Comparison of ENCODE assay signal across 1 fruit fly cellular context in genomic region chrX:2071878-2072817, dm6.
TF ChIP-seq lines count a peak whose summit lies in the region.

Gene Rtca (plus strand): TSS chrX:2072413.

TF ChIP-seq in whole organism, embryonic, 481 proteins besides CTCF, POLR2A, EP300 and RAD21 (continued from another document and continues in another):
- TF ChIP-seq CG9817 (tag; optimal IDR thresholded peaks at IDR 0.05; lab: Kevin White, UChicago) (peak; percentile 54), btn (GFP tag; optimal IDR thresholded peaks at IDR 0.05; lab: Kevin White, UChicago) (no peak), CG8944 (GFP tag; optimal IDR thresholded peaks at IDR 0.05; lab: Kevin White, UChicago) (peak; percentile 59), ham (GFP tag; IDR thresholded peaks at IDR 0.05; lab: Robert Waterston, UW) (no peak), CG15479 (GFP tag; optimal IDR thresholded peaks at IDR 0.05; lab: Kevin White, UChicago) (peak; percentile 10), emc (GFP tag; optimal IDR thresholded peaks at IDR 0.05; lab: Kevin White, UChicago) (peak; percentile 15), ftz-f1 (GFP tag; optimal IDR thresholded peaks at IDR 0.05; lab: Kevin White, UChicago) (peak; percentile 69), CG6654 (GFP tag; optimal IDR thresholded peaks at IDR 0.05; lab: Kevin White, UChicago) (peak; percentile 43), CG2678 (tag; optimal IDR thresholded peaks at IDR 0.05; lab: Kevin White, UChicago) (peak; percentile 81), wek (GFP tag; optimal IDR thresholded peaks at IDR 0.05; lab: Kevin White, UChicago) (no peak), B-H2 (GFP tag; optimal IDR thresholded peaks at IDR 0.05; lab: Kevin White, UChicago) (no peak), lov (optimal IDR thresholded peaks at IDR 0.05; lab: Kevin White, UChicago) (no peak), lov (GFP tag; IDR thresholded peaks at IDR 0.05; lab: Robert Waterston, UW) (0 out of 3 replicates have a peak, but pooled peaks have one; percentile 26), CG10366 (GFP tag; IDR thresholded peaks at IDR 0.05; lab: Robert Waterston, UW) (peak; percentile 64), CG8089 (GFP tag; optimal IDR thresholded peaks at IDR 0.05; lab: Kevin White, UChicago) (peak; percentile 11), CG17612 (GFP tag; IDR thresholded peaks at IDR 0.05; lab: Robert Waterston, UW) (no peak), Fer3 (tag; optimal IDR thresholded peaks at IDR 0.05; lab: Kevin White, UChicago) (peak; percentile 62), zfh1 (GFP tag; IDR thresholded peaks at IDR 0.05; lab: Robert Waterston, UW) (peak; percentile 41; the same call in 1 of the 3 replicates), Dfd (GFP tag; optimal IDR thresholded peaks at IDR 0.05; lab: Kevin White, UChicago) (no peak), shn (GFP tag; optimal IDR thresholded peaks at IDR 0.05; lab: Kevin White, UChicago) (peak; percentile 55), NfI (GFP tag; optimal IDR thresholded peaks at IDR 0.05; lab: Kevin White, UChicago) (peak; percentile 77), CG13287 (GFP tag; IDR thresholded peaks at IDR 0.05; lab: Robert Waterston, UW; ENCODE audit: partially characterized antibody) (0 out of 2 replicates have a peak, but pooled peaks have one; percentile 13), Side (GFP tag; optimal IDR thresholded peaks at IDR 0.05; lab: Kevin White, UChicago) (peak; percentile 72), Dip3 (GFP tag; optimal IDR thresholded peaks at IDR 0.05; lab: Kevin White, UChicago) (peak; percentile 18), CHES-1-like (GFP tag; optimal IDR thresholded peaks at IDR 0.05; lab: Kevin White, UChicago) (peak; percentile 43), E2f1 (GFP tag; IDR thresholded peaks at IDR 0.05; lab: Robert Waterston, UW) (peak; percentile 72), Hsf (GFP tag; optimal IDR thresholded peaks at IDR 0.05; lab: Kevin White, UChicago) (peak; percentile 71), zf30C (GFP tag; optimal IDR thresholded peaks at IDR 0.05; lab: Kevin White, UChicago) (no peak), Blimp-1 (GFP tag; optimal IDR thresholded peaks at IDR 0.05; lab: Kevin White, UChicago) (peak; percentile 54), Sry-β (GFP tag; optimal IDR thresholded peaks at IDR 0.05; lab: Kevin White, UChicago) (no peak), CG9437 (GFP tag; optimal IDR thresholded peaks at IDR 0.05; lab: Kevin White, UChicago) (peak; percentile 21), CG6254 (GFP tag; optimal IDR thresholded peaks at IDR 0.05; lab: Kevin White, UChicago) (peak; percentile 40), Max (GFP tag; optimal IDR thresholded peaks at IDR 0.05; lab: Kevin White, UChicago) (peak; percentile 58), croc (GFP tag; conservative IDR thresholded peaks at IDR 0.05; lab: Robert Waterston, UW) (0 out of 3 replicates have a peak, but pooled peaks have one; percentile 18), CG11398 (GFP tag; optimal IDR thresholded peaks at IDR 0.05; lab: Kevin White, UChicago) (no peak), CG1832 (GFP tag; optimal IDR thresholded peaks at IDR 0.05; lab: Kevin White, UChicago) (no peak), ato (GFP tag; IDR thresholded peaks at IDR 0.05; lab: Robert Waterston, UW; ENCODE audit: partially characterized antibody) (no peak), nmo (GFP tag; optimal IDR thresholded peaks at IDR 0.05; lab: Kevin White, UChicago) (peak; percentile 69), amos (GFP tag; IDR thresholded peaks at IDR 0.05; lab: Robert Waterston, UW; ENCODE audit: partially characterized antibody) (peak; percentile 23; the same call in 1 of the 2 replicates), eyg (GFP tag; optimal IDR thresholded peaks at IDR 0.05; lab: Kevin White, UChicago) (peak; percentile 20), Usf (GFP tag; optimal IDR thresholded peaks at IDR 0.05; lab: Kevin White, UChicago) (peak; percentile 18), Elba2 (GFP tag; optimal IDR thresholded peaks at IDR 0.05; lab: Kevin White, UChicago) (no peak), CG1603 (tag; optimal IDR thresholded peaks at IDR 0.05; lab: Kevin White, UChicago) (peak; percentile 68), CG3163 (GFP tag; optimal IDR thresholded peaks at IDR 0.05; lab: Kevin White, UChicago) (peak; percentile 55), br (optimal IDR thresholded peaks at IDR 0.05; lab: Kevin White, UChicago) (no peak), CG32532 (GFP tag; IDR thresholded peaks at IDR 0.05; lab: Robert Waterston, UW) (peak; percentile 68; the same call in 1 of the 2 replicates), CG33557 (GFP tag; optimal IDR thresholded peaks at IDR 0.05; lab: Kevin White, UChicago) (no peak), kay (GFP tag; optimal IDR thresholded peaks at IDR 0.05; lab: Kevin White, UChicago) (peak; percentile 20), CG11085 (GFP tag; IDR thresholded peaks at IDR 0.05; lab: Robert Waterston, UW) (no peak), crol (GFP tag; IDR thresholded peaks at IDR 0.05; lab: Robert Waterston, UW) (no peak), CG13123 (GFP tag; optimal IDR thresholded peaks at IDR 0.05; lab: Kevin White, UChicago) (peak; percentile 3), BtbVII (GFP tag; optimal IDR thresholded peaks at IDR 0.05; lab: Kevin White, UChicago) (peak; percentile 72), stwl (tag; optimal IDR thresholded peaks at IDR 0.05; lab: Kevin White, UChicago) (no peak), Doc2 (GFP tag; IDR thresholded peaks at IDR 0.05; lab: Robert Waterston, UW) (no peak), CG1233 (GFP tag; optimal IDR thresholded peaks at IDR 0.05; lab: Kevin White, UChicago) (peak; percentile 51), sna (GFP tag; IDR thresholded peaks at IDR 0.05; lab: Robert Waterston, UW; ENCODE audit: partially characterized antibody) (no peak), ranshi (GFP tag; IDR thresholded peaks at IDR 0.05; lab: Robert Waterston, UW) (peak; percentile 60), CG18262 (tag; optimal IDR thresholded peaks at IDR 0.05; lab: Kevin White, UChicago) (peak; percentile 60), H15 (GFP tag; IDR thresholded peaks at IDR 0.05; lab: Robert Waterston, UW) (peak; percentile 44; the same call in 1 of the 3 replicates), CG9215 (GFP tag; IDR thresholded peaks at IDR 0.05; lab: Robert Waterston, UW) (peak; percentile 62), CG30020 (tag; optimal IDR thresholded peaks at IDR 0.05; lab: Kevin White, UChicago) (no peak), cato (GFP tag; optimal IDR thresholded peaks at IDR 0.05; lab: Kevin White, UChicago; ENCODE audit: borderline replicate concordance) (no peak), Drgx (GFP tag; IDR thresholded peaks at IDR 0.05; lab: Robert Waterston, UW) (peak; percentile 89), CG13424 (tag; optimal IDR thresholded peaks at IDR 0.05; lab: Kevin White, UChicago) (peak; percentile 71), inv (GFP tag; IDR thresholded peaks at IDR 0.05; lab: Robert Waterston, UW; ENCODE audit: partially characterized antibody) (no peak), CG3281 (GFP tag; optimal IDR thresholded peaks at IDR 0.05; lab: Kevin White, UChicago) (peak; percentile 78), Hr51 (GFP tag; optimal IDR thresholded peaks at IDR 0.05; lab: Kevin White, UChicago) (peak; percentile 35 to 76), CG12744 (GFP tag; optimal IDR thresholded peaks at IDR 0.05; lab: Kevin White, UChicago) (peak; percentile 37), grn (GFP tag; optimal IDR thresholded peaks at IDR 0.05; lab: Kevin White, UChicago) (no peak), CG5180 (GFP tag; optimal IDR thresholded peaks at IDR 0.05; lab: Kevin White, UChicago) (peak; percentile 41), CG7271 (tag; optimal IDR thresholded peaks at IDR 0.05; lab: Kevin White, UChicago) (no peak), da (GFP tag; optimal IDR thresholded peaks at IDR 0.05; lab: Kevin White, UChicago) (no peak), gcm2 (GFP tag; optimal IDR thresholded peaks at IDR 0.05; lab: Kevin White, UChicago) (peak; percentile 18), Jarid2 (GFP tag; optimal IDR thresholded peaks at IDR 0.05; lab: Kevin White, UChicago) (peak; percentile 6), az2 (GFP tag; optimal IDR thresholded peaks at IDR 0.05; lab: Kevin White, UChicago) (peak; percentile 38), lilli (GFP tag; optimal IDR thresholded peaks at IDR 0.05; lab: Kevin White, UChicago) (peak; percentile 72), sens (GFP tag; lab: Kevin White, UChicago) (peak; percentile 84), CG32767 (GFP tag; IDR thresholded peaks at IDR 0.05; lab: Robert Waterston, UW) (no peak), crc (GFP tag; optimal IDR thresholded peaks at IDR 0.05; lab: Kevin White, UChicago) (peak; percentile 47), CG17361 (GFP tag; IDR thresholded peaks at IDR 0.05; lab: Robert Waterston, UW) (peak; percentile 48; the same call in 2 of the 3 replicates), CG4617 (GFP tag; optimal IDR thresholded peaks at IDR 0.05; lab: Kevin White, UChicago; ENCODE audit: borderline replicate concordance) (peak; percentile 14), en (GFP tag; optimal IDR thresholded peaks at IDR 0.05; lab: Kevin White, UChicago) (peak; percentile 19), chif (GFP tag; optimal IDR thresholded peaks at IDR 0.05; lab: Kevin White, UChicago) (peak; percentile 33 to 44), dan (GFP tag; IDR thresholded peaks at IDR 0.05; lab: Robert Waterston, UW) (no peak), Neu2 (GFP tag; optimal IDR thresholded peaks at IDR 0.05; lab: Kevin White, UChicago; ENCODE audit: borderline replicate concordance) (no peak), B-H1 (GFP tag; IDR thresholded peaks at IDR 0.05; lab: Robert Waterston, UW) (peak; percentile 48; the same call in 1 of the 3 replicates), cg (GFP tag; optimal IDR thresholded peaks at IDR 0.05; lab: Kevin White, UChicago) (peak; percentile 63), Asciz (GFP tag; optimal IDR thresholded peaks at IDR 0.05; lab: Kevin White, UChicago) (peak; percentile 48), pum (GFP tag; optimal IDR thresholded peaks at IDR 0.05; lab: Kevin White, UChicago) (peak; percentile 45), MBD-R2 (GFP tag; IDR thresholded peaks at IDR 0.05; lab: Robert Waterston, UW) (peak; percentile 43; the same call in 1 of the 2 replicates), CG7987 (GFP tag; optimal IDR thresholded peaks at IDR 0.05; lab: Kevin White, UChicago) (peak; percentile 82), CG34376 (GFP tag; optimal IDR thresholded peaks at IDR 0.05; lab: Kevin White, UChicago) (peak; percentile 37), dm (GFP tag; optimal IDR thresholded peaks at IDR 0.05; lab: Kevin White, UChicago) (no peak), Dek (tag; optimal IDR thresholded peaks at IDR 0.05; lab: Kevin White, UChicago) (peak; percentile 60), seq (GFP tag; IDR thresholded peaks at IDR 0.05; lab: Robert Waterston, UW) (peak; percentile 59), klu (GFP tag; IDR thresholded peaks at IDR 0.05; lab: Robert Waterston, UW) (peak; percentile 39; the same call in 1 of the 2 replicates), D19A (tag; optimal IDR thresholded peaks at IDR 0.05; lab: Kevin White, UChicago) (peak; percentile 57), sim (GFP tag; IDR thresholded peaks at IDR 0.05; lab: Robert Waterston, UW) (no peak), caup (GFP tag; optimal IDR thresholded peaks at IDR 0.05; lab: Kevin White, UChicago; ENCODE audit: severe bottlenecking) (peak; percentile 77), gem (tag; optimal IDR thresholded peaks at IDR 0.05; lab: Kevin White, UChicago) (peak; percentile 78), stc (GFP tag; IDR thresholded peaks at IDR 0.05; lab: Robert Waterston, UW) (peak; percentile 57; the same call in 1 of the 2 replicates), pan (optimal IDR thresholded peaks at IDR 0.05; lab: Kevin White, UChicago) (no peak), pan (GFP tag; optimal IDR thresholded peaks at IDR 0.05 in 1 of 2, IDR thresholded peaks at IDR 0.05 in 1 of 2) (peak in 1 of 2 experiments; percentile 80), CG12769 (tag; optimal IDR thresholded peaks at IDR 0.05; lab: Kevin White, UChicago) (peak; percentile 75), schlank (tag; optimal IDR thresholded peaks at IDR 0.05; lab: Kevin White, UChicago) (peak; percentile 43), CG7963 (GFP tag; IDR thresholded peaks at IDR 0.05; lab: Robert Waterston, UW; ENCODE audit: partially characterized antibody) (no peak), Xrp1 (GFP tag; IDR thresholded peaks at IDR 0.05; lab: Robert Waterston, UW) (peak; percentile 72), gsb (GFP tag; IDR thresholded peaks at IDR 0.05; lab: Robert Waterston, UW) (peak; percentile 57), CG6813 (GFP tag; optimal IDR thresholded peaks at IDR 0.05; lab: Kevin White, UChicago) (peak; percentile 67), CG12659 (GFP tag; optimal IDR thresholded peaks at IDR 0.05; lab: Kevin White, UChicago) (peak; percentile 80), CG8290 (GFP tag; optimal IDR thresholded peaks at IDR 0.05; lab: Kevin White, UChicago) (peak; percentile 14), CG8290 (tag; optimal IDR thresholded peaks at IDR 0.05; lab: Kevin White, UChicago) (peak in 1 of 2 experiments; percentile 62), zfh2 (GFP tag; optimal IDR thresholded peaks at IDR 0.05; lab: Kevin White, UChicago) (peak; percentile 54), Adf1 (GFP tag; IDR thresholded peaks at IDR 0.05; lab: Robert Waterston, UW) (peak; percentile 60; the same call in 1 of the 2 replicates), CG12104 (GFP tag; optimal IDR thresholded peaks at IDR 0.05; lab: Kevin White, UChicago) (peak; percentile 48), CG14710 (tag; optimal IDR thresholded peaks at IDR 0.05; lab: Kevin White, UChicago) (peak; percentile 30), CG14014 (GFP tag; IDR thresholded peaks at IDR 0.05; lab: Robert Waterston, UW) (peak; percentile 72), CG15073 (GFP tag; optimal IDR thresholded peaks at IDR 0.05; lab: Kevin White, UChicago) (no peak), Ada2b (GFP tag; IDR thresholded peaks at IDR 0.05; lab: Robert Waterston, UW) (peak; percentile 59), CG7928 (GFP tag; optimal IDR thresholded peaks at IDR 0.05; lab: Kevin White, UChicago) (peak; percentile 15), CG5953 (GFP tag; IDR thresholded peaks at IDR 0.05; lab: Robert Waterston, UW) (peak; percentile 45; the same call in 1 of the 2 replicates), Trl (optimal IDR thresholded peaks at IDR 0.05; lab: Kevin White, UChicago) (peak; percentile 25 to 37), Trl (GFP tag; optimal IDR thresholded peaks at IDR 0.05; lab: Kevin White, UChicago) (peak; percentile 57), CG14667 (GFP tag; IDR thresholded peaks at IDR 0.05; lab: Robert Waterston, UW) (peak; percentile 48; the same call in 1 of the 2 replicates), bowl (GFP tag; IDR thresholded peaks at IDR 0.05; lab: Robert Waterston, UW) (no peak), CG42726 (GFP tag; IDR thresholded peaks at IDR 0.05; lab: Robert Waterston, UW; ENCODE audit: partially characterized antibody) (0 out of 2 replicates have a peak, but pooled peaks have one; percentile 8), D (optimal IDR thresholded peaks at IDR 0.05; lab: Kevin White, UChicago) (no peak), D (GFP tag; optimal IDR thresholded peaks at IDR 0.05; lab: Kevin White, UChicago) (peak; percentile 60)
